Fruit fly (Drosophila melanogaster): ENCODE measurements around the gene CG14154.

- TF ChIP-seq h (optimal IDR thresholded peaks at IDR 0.05) (no peak), Sin3A (optimal IDR thresholded peaks at IDR 0.05) (no peak), psq (optimal IDR thresholded peaks at IDR 0.05) (no peak), Myc (optimal IDR thresholded peaks at IDR 0.05) (no peak), insv (optimal IDR thresholded peaks at IDR 0.05) (no peak), ttk (optimal IDR thresholded peaks at IDR 0.05) (no peak)
These were observed 16.2 kb upstream of the CG14154 start, which contains the start of gene CG43127 for dm6 chr3L:10625499-10625898.
